Worm (Caenorhabditis elegans): ENCODE results near the gene C35D10.17.

The C35D10.17 gene

DNA sequence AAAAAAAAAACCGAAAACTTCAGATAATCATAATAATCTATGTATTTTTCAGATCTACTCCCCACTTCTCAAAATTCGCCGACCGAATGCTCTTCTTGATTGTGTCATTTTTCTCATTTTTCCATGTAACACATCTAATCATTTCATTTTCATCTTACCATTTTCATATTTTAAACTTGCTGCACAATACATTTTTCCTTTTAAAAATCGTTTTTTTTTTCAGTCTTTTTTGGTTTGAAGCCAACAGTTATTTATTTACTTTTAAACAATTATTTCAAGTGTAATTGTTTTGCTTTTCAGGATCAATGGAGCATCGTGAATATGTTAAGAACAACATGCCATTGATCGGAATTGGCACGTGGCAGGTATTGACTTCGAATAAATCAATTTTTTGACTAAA, 7.8 kb upstream of the C35D10.17 start, which contains the start of gene C35D10.6:
Gene C35D10.6 (plus strand): TSS at position 301 of the 400 bp plus-strand sequence.
- TF ChIP-seq egl-5 (tag; optimal IDR thresholded peaks at IDR 0.05) (no peak), nhr-43 (tag; optimal IDR thresholded peaks at IDR 0.05; ENCODE audit: poor library complexity, severe bottlenecking) (no peak), unc-62 (GFP tag; optimal IDR thresholded peaks at IDR 0.05) (no peak), lsy-12 (tag; optimal IDR thresholded peaks at IDR 0.05) (no peak), ztf-4 (tag; optimal IDR thresholded peaks at IDR 0.05) (no peak), tbx-2 (tag; optimal IDR thresholded peaks at IDR 0.05) (no peak), elt-3 (tag; optimal IDR thresholded peaks at IDR 0.05) (no peak)

- TF ChIP-seq ceh-9 (tag; optimal IDR thresholded peaks at IDR 0.05) (no peak), lin-15B (tag; optimal IDR thresholded peaks at IDR 0.05) (peak; percentile 1)
Observed at ce11 chrIII:4861744-4862401, 5.0 kb upstream of the C35D10.17 start, which contains the start of the genes C35D10.10 and C35D10.5. Gene C35D10.10, minus strand, starts transcription at chrIII:4861794. Gene C35D10.5, plus strand, starts transcription at chrIII:4862351.

ce11 chrIII:4863127-4863526, 3.7 kb upstream of the C35D10.17 start, which contains the start of gene coq-8:
Gene coq-8, plus strand, starts transcription at chrIII:4863427.
- TF ChIP-seq snpc-4 (tag; optimal IDR thresholded peaks at IDR 0.05), result no peak
- TF ChIP-seq nfya-1 (tag; optimal IDR thresholded peaks at IDR 0.05; ENCODE audit: insufficient read depth), result no peak
- no peak for TF ChIP-seq unc-39 (tag; optimal IDR thresholded peaks at IDR 0.05)
- no peak for TF ChIP-seq unc-62 (GFP tag; optimal IDR thresholded peaks at IDR 0.05)
- TF ChIP-seq egl-5 (tag; optimal IDR thresholded peaks at IDR 0.05), result no peak

DNA sequence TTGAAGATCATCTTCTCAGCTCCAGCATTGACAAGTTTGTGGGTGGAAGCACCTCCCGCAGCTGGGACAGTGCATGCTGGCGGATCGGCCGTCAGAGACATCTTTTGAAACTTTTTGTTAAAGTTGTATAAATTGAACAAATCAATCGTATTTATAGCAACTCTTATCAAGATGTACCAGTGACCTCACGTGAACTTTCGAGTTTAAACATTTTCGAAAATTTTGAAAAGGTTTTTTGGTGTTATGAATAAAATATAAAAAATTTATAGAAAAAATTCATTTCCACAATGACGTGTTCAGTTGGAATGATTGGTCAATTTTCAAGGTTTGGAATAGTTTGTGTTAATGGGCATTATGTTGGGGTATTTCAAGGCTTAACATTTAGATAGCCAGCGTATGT, 1.8 kb downstream of the C35D10.17 start, which contains the start of the genes msd-4 and C35D10.3:
Gene msd-4 (minus strand): TSS at position 101 of the 400 bp plus-strand sequence.
Gene C35D10.3 (plus strand): TSS at position 279 of the 400 bp plus-strand sequence.
- no peak for TF ChIP-seq ceh-82 (tag; optimal IDR thresholded peaks at IDR 0.05)

DNA sequence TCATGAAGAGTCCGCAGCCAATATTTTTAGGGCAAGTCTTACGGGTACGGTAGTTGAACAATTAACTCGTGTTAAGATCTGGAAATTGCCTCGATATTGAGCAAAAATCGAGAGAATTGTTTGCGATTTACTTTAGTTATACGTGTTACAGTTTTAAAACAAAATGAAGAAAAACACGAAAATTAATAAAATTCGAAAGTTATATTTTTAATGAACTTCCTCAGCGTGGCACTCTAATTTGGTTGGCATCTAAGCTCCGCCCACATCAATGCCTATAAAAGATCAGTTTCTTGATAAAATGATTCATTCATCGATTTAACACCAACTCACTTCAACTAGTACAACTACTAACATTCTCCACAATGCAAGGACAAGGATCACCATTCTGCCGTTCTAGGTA, 3.6 kb downstream of the C35D10.17 start, which contains the start of gene gipc-1:
Gene gipc-1 (plus strand): TSS at position 301 of the 400 bp plus-strand sequence.
- TF ChIP-seq ceh-9 (tag; optimal IDR thresholded peaks at IDR 0.05) (no peak), fkh-10 (GFP tag; optimal IDR thresholded peaks at IDR 0.05) (no peak), egl-27 (tag; optimal IDR thresholded peaks at IDR 0.05) (no peak), fos-1 (tag; optimal IDR thresholded peaks at IDR 0.05) (no peak), ceh-16 (tag; optimal IDR thresholded peaks at IDR 0.05) (no peak), ceh-82 (tag; optimal IDR thresholded peaks at IDR 0.05) (no peak), fkh-2 (tag; optimal IDR thresholded peaks at IDR 0.05) (no peak), ama-1 (optimal IDR thresholded peaks at IDR 0.05) (no peak), elt-1 (tag; optimal IDR thresholded peaks at IDR 0.05) (no peak), R02D3.7 (tag; optimal IDR thresholded peaks at IDR 0.05) (no peak), skn-1 (tag; optimal IDR thresholded peaks at IDR 0.05) (no peak), daf-12 (tag; optimal IDR thresholded peaks at IDR 0.05) (no peak), elt-3 (tag; optimal IDR thresholded peaks at IDR 0.05) (no peak), eor-1 (tag; optimal IDR thresholded peaks at IDR 0.05) (no peak), nhr-237 (tag; optimal IDR thresholded peaks at IDR 0.05) (no peak), nhr-77 (tag; optimal IDR thresholded peaks at IDR 0.05) (no peak), snpc-4 (tag; optimal IDR thresholded peaks at IDR 0.05) (no peak), unc-62 (GFP tag; optimal IDR thresholded peaks at IDR 0.05) (no peak), mdl-1 (tag; optimal IDR thresholded peaks at IDR 0.05) (no peak), pqm-1 (tag; optimal IDR thresholded peaks at IDR 0.05) (no peak)

ce11 chrIII:4873395-4873794, 6.5 kb downstream of the C35D10.17 start:
- TF ChIP-seq ama-1 (optimal IDR thresholded peaks at IDR 0.05) (no peak), skn-1 (tag; optimal IDR thresholded peaks at IDR 0.05) (no peak), ztf-4 (tag; optimal IDR thresholded peaks at IDR 0.05) (no peak), egl-27 (tag; optimal IDR thresholded peaks at IDR 0.05) (no peak), nhr-77 (tag; optimal IDR thresholded peaks at IDR 0.05) (no peak), nfya-1 (tag; optimal IDR thresholded peaks at IDR 0.05; ENCODE audit: insufficient read depth) (no peak), nhr-237 (tag; optimal IDR thresholded peaks at IDR 0.05) (no peak), nhr-43 (tag; optimal IDR thresholded peaks at IDR 0.05; ENCODE audit: poor library complexity, severe bottlenecking) (no peak), nhr-23 (tag; optimal IDR thresholded peaks at IDR 0.05) (no peak), R02D3.7 (tag; optimal IDR thresholded peaks at IDR 0.05) (no peak), nhr-11 (tag; optimal IDR thresholded peaks at IDR 0.05) (no peak), lin-15B (tag; optimal IDR thresholded peaks at IDR 0.05) (no peak), jun-1 (tag; optimal IDR thresholded peaks at IDR 0.05) (no peak), nhr-12 (tag; optimal IDR thresholded peaks at IDR 0.05) (no peak)

Data from whole organism, L3 larva.